Worm (Caenorhabditis elegans) whole organism, early embryonic: ENCODE data around the gene tlp-1.

Experiments used
- B0310.2 ChIP-seq: sonication (generic microtip); optimal IDR thresholded peaks from 2 replicates; lab custom pipeline; 2016; ENCODE audit warnings: mild to moderate bottlenecking, missing genetic modification characterization, missing compliant biosample characterization
- ama-1 ChIP-seq: fragments of 150-350 bp; optimal IDR thresholded peaks from 2 replicates; lab custom pipeline; 2014
- ets-7 ChIP-seq: sonication (generic microtip); optimal IDR thresholded peaks from 2 replicates; lab custom pipeline; 2016; ENCODE audit warnings: missing genotype, missing genetic modification characterization, missing compliant biosample characterization
- flt-1 ChIP-seq: fragments of 200-800 bp; sonication (Bioruptor generic); IDR thresholded peaks from 2 replicates; pipeline ENCODE4 v1.3.6; 2022; ENCODE audit warnings: missing genetic modification characterization, missing compliant biosample characterization
- hnd-1 ChIP-seq: sonication (generic microtip); optimal IDR thresholded peaks from 2 replicates; lab custom pipeline; 2016; ENCODE audit warnings: missing genetic modification characterization, missing compliant biosample characterization
- scrt-1 ChIP-seq: fragments of 200-800 bp; sonication (Bioruptor generic); IDR thresholded peaks from 2 replicates; pipeline ENCODE4 v1.3.6; 2022; ENCODE audit warnings: missing genetic modification characterization, missing compliant biosample characterization
- tbx-37 ChIP-seq: fragments of 200-800 bp; sonication (Bioruptor generic); conservative IDR thresholded peaks from 2 replicates; pipeline ENCODE4 v1.3.6; 2022; ENCODE audit warnings: missing genetic modification reagents, missing genetic modification characterization, missing compliant biosample characterization
- tra-4 ChIP-seq: sonication (generic microtip); optimal IDR thresholded peaks from 2 replicates; lab custom pipeline; 2017; ENCODE audit warnings: missing genetic modification characterization, missing compliant biosample characterization

DNA sequence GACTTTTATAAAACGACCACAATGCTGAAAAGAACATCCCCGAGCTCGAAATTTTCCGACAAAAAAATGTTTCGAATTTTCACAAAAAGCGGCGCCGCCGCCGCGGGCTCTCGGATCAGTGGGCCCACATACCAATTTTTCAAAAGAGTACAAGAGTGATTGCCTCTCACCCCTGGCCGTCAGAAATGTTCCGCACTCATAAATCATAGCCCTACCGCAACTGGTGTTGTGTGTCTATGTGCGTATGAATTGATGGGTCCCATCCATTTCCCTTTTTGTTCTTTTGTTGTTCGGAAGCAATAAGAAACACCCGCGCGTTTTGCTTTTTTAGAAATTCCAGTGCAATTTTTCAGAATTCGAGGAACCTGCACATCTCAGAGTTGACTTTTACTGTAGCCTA lies 9.3 kb downstream of the tlp-1 start:
- TF ChIP-seq tra-4 (tag; lab: Kevin White, UChicago) (no peak), ets-7 (tag; lab: Kevin White, UChicago) (no peak), ama-1 (lab: Kevin White, UChicago) (no peak), scrt-1 (GFP tag; lab: Robert Waterston, UW) (no peak), B0310.2 (tag; lab: Kevin White, UChicago) (no peak), flt-1 (GFP tag; lab: Robert Waterston, UW) (no peak), tbx-37 (GFP tag; lab: Robert Waterston, UW) (no peak), hnd-1 (tag; lab: Kevin White, UChicago) (no peak)
